Worm (Caenorhabditis elegans): ENCODE measurements around the gene spe-17.

The spe-17 gene

DNA sequence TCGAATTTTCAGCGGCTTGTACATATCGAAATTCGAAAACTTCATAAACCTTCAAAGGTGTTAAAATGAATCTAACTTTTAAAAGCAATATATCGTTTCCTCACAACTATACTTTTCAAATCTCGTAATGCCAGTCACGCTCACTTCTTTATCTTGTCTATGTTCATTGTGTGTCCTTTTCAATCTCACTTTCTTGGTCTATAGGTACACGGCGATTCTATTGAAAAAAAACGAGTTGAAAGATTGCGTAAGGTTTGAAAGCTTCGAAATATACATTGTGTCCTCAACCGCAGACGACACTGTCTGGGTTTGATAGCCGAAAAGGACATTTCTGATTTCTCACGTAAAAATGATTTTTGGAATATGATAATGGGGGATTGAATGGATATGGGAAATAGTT is 5.7 kb downstream of the spe-17 start:
- TF ChIP-seq unc-62 (GFP tag; optimal IDR thresholded peaks at IDR 0.05 in 1 of 2) (peak in 1 of 2 experiments; percentile 84), unc-62 (tag; optimal IDR thresholded peaks at IDR 0.05) (no peak), duxl-1 (tag; optimal IDR thresholded peaks at IDR 0.05; ENCODE audit: poor library complexity) (no peak)

DNA sequence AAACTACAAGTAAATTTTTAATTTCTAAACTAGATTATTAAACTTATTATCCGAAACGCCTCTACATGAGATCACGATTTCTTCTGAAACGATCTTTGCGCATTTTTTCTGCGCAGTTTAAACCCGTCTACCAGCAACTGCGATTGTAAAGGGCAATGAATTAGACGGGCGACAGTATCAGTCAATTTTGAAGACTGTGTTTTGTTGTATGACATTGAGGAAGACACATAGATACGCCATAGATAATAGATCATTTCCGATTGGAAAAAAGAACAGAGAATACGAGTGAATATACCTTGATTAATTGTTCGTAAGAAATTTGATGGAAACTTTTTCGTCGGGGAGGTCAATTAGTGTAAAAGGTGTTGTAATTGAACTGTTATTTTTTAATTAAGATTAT is 8.1 kb downstream of the spe-17 start:
- peak; percentile 47 for TF ChIP-seq nhr-25 (tag; optimal IDR thresholded peaks at IDR 0.05; ENCODE audit: borderline replicate concordance, insufficient read depth)
- no peak for TF ChIP-seq jun-1 (tag; optimal IDR thresholded peaks at IDR 0.05)
- TF ChIP-seq zip-2 (tag; optimal IDR thresholded peaks at IDR 0.05), result no peak
- no peak for TF ChIP-seq ceh-44 (GFP tag; IDR thresholded peaks at IDR 0.05)
- no peak for TF ChIP-seq nhr-102 (tag; optimal IDR thresholded peaks at IDR 0.05)
- TF ChIP-seq nhr-28 (tag; optimal IDR thresholded peaks at IDR 0.05), result peak; percentile 57
- no peak for TF ChIP-seq nhr-111 (GFP tag; optimal IDR thresholded peaks at IDR 0.05)
- TF ChIP-seq nhr-48 (tag; optimal IDR thresholded peaks at IDR 0.05), result peak; percentile 5
- TF ChIP-seq mdl-1 (tag; optimal IDR thresholded peaks at IDR 0.05), result peak in 1 of 2 experiments; percentile 46

DNA sequence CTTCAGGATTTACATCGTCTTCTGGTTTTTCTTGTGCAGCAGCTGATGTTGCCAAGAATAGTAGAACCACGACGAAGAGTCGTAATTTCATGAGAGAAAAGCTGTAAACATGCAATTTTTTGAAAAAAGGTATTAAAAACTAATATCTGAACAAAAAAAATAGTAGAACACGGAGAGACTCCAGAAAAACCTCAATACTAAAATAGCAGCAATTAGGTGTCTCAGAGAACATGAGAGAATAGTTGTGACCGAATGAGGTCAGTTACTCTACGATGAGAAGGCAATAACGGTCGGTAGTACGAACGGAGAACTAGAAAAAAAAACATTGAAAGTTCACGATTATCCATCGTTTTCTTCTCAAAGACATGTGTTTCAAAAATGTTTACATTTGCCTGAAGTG is 15.9 kb downstream of the spe-17 start, which contains the start of gene tgn-38:
Gene tgn-38, minus strand, starts transcription at position 101 of the 400 bp plus-strand sequence.
- TF ChIP-seq lin-29 (GFP tag; IDR thresholded peaks at IDR 0.05) (no peak), vab-7 (GFP tag; IDR thresholded peaks at IDR 0.05) (no peak), Y105C5A.15 (GFP tag; IDR thresholded peaks at IDR 0.05) (no peak), aly-2 (tag; optimal IDR thresholded peaks at IDR 0.05) (no peak), nhr-42 (GFP tag; IDR thresholded peaks at IDR 0.05) (no peak), ces-1 (GFP tag; optimal IDR thresholded peaks at IDR 0.05) (no peak), saeg-2 (GFP tag; IDR thresholded peaks at IDR 0.05) (no peak), nhr-237 (tag; optimal IDR thresholded peaks at IDR 0.05) (no peak), daf-16 (GFP tag; optimal IDR thresholded peaks at IDR 0.05) (no peak), daf-16 (tag; optimal IDR thresholded peaks at IDR 0.05) (no peak), F44E2.7 (GFP tag; IDR thresholded peaks at IDR 0.05) (no peak), nhr-25 (tag; optimal IDR thresholded peaks at IDR 0.05; ENCODE audit: borderline replicate concordance, insufficient read depth) (no peak), nhr-10 (tag; optimal IDR thresholded peaks at IDR 0.05) (no peak), tag-97 (GFP tag; IDR thresholded peaks at IDR 0.05) (no peak), zfp-3 (GFP tag; conservative IDR thresholded peaks at IDR 0.05) (no peak), snpc-1.2 (GFP tag; IDR thresholded peaks at IDR 0.05) (no peak), ama-1 (optimal IDR thresholded peaks at IDR 0.05) (no peak)

DNA sequence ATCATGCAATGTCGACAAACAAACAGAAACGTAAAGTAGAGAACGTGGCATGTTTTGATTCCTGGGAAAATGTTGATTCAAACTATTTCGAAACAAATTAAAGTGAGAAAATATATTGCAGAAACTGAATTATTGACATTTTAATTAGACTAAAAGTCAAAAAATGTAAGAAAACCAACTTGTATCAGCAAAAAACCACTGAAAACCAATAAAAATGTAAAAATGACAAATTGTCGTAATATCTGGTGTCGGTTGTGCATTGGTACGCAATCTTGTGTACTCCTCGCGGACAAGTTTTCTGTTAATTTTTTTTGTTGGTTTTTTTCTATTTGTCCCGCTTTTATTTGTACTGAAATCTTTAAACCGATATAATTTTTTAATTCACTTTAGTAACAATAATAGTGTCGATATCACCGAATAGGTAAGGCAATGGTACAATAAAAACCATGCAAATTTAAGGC is 16.5 kb downstream of the spe-17 start, which contains the start of gene T12G3.11:
Gene T12G3.11, minus strand, starts transcription at position 51 of the 461 bp plus-strand sequence.
- peak; percentile 42 for TF ChIP-seq lin-38 (GFP tag; IDR thresholded peaks at IDR 0.05)
- TF ChIP-seq dve-1 (tag; optimal IDR thresholded peaks at IDR 0.05; ENCODE audit: insufficient read depth), result peak; percentile 39
- TF ChIP-seq mep-1 (tag; optimal IDR thresholded peaks at IDR 0.05), result peak; percentile 29
- TF ChIP-seq nhr-237 (tag; optimal IDR thresholded peaks at IDR 0.05), result no peak
- TF ChIP-seq nhr-76 (tag; optimal IDR thresholded peaks at IDR 0.05), result no peak
- TF ChIP-seq madf-9 (GFP tag; conservative IDR thresholded peaks at IDR 0.05), result no peak
- TF ChIP-seq lsy-2 (tag; optimal IDR thresholded peaks at IDR 0.05), result peak in 1 of 2 experiments; percentile 79
- no peak for TF ChIP-seq F49E8.2 (tag; optimal IDR thresholded peaks at IDR 0.05; ENCODE audit: borderline replicate concordance)
- peak; percentile 49 for TF ChIP-seq T20F7.1 (GFP tag; optimal IDR thresholded peaks at IDR 0.05)
- TF ChIP-seq ztf-7 (tag; optimal IDR thresholded peaks at IDR 0.05), result peak; percentile 86
- TF ChIP-seq hlh-30 (tag; optimal IDR thresholded peaks at IDR 0.05; ENCODE audit: insufficient read depth), result peak; percentile 12
- no peak for TF ChIP-seq daf-16 (GFP tag; optimal IDR thresholded peaks at IDR 0.05)
- peak; percentile 44 for TF ChIP-seq daf-16 (tag; optimal IDR thresholded peaks at IDR 0.05)
- TF ChIP-seq dmd-6 (GFP tag; IDR thresholded peaks at IDR 0.05), result 0 out of 2 replicates have a peak, but pooled peaks have one; percentile 8
- peak; percentile 61 for TF ChIP-seq dpl-1 (GFP tag; optimal IDR thresholded peaks at IDR 0.05)
- TF ChIP-seq R02D3.7 (tag; optimal IDR thresholded peaks at IDR 0.05), result no peak
- no peak for TF ChIP-seq hif-1 (tag; optimal IDR thresholded peaks at IDR 0.05)
- no peak for TF ChIP-seq nhr-111 (GFP tag; optimal IDR thresholded peaks at IDR 0.05)

All from whole organism, L4 larva.